Worm (Caenorhabditis elegans): ENCODE data around the gene sfxn-1.2.

sfxn-1.2 gene

DNA sequence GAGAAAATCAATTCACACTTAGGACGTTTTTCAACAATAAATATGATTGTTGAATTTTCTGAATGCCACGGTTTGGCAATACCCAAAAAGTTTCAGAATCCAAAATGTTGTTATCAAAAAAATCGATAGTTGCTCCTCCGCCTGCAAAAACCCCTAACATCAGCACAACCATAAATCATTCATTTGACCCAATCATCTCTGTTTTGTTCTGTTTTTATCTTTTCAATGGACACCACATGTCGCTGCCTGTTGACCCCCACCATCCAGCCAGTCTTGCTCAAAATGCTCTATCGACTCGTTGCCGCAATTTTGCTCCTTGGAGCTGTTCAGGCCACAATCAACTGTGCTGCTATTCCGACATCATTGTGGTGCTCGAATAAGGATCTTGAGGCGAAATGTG lies 2.2 kb downstream of the sfxn-1.2 start, which contains the start of gene F37H8.5:
Gene F37H8.5, plus strand, starts transcription at position 181 of the 400 bp plus-strand sequence.
- TF ChIP-seq Y56A3A.18 (GFP tag; IDR thresholded peaks at IDR 0.05) (no peak), ztf-6 (GFP tag; IDR thresholded peaks at IDR 0.05) (no peak), lag-1 (GFP tag; IDR thresholded peaks at IDR 0.05) (no peak), cebp-1 (GFP tag; IDR thresholded peaks at IDR 0.05) (no peak), cebp-1 (tag; optimal IDR thresholded peaks at IDR 0.05) (no peak), him-1 (tag; optimal IDR thresholded peaks at IDR 0.05) (no peak), hmg-1.2 (GFP tag; IDR thresholded peaks at IDR 0.05) (no peak), snpc-1.1 (tag; optimal IDR thresholded peaks at IDR 0.05; ENCODE audit: insufficient read depth) (no peak), F49E8.2 (tag; optimal IDR thresholded peaks at IDR 0.05; ENCODE audit: insufficient read depth) (no peak), madf-10 (tag; optimal IDR thresholded peaks at IDR 0.05) (no peak), ceh-100 (GFP tag; IDR thresholded peaks at IDR 0.05) (no peak), ZK185.1 (tag; optimal IDR thresholded peaks at IDR 0.05; ENCODE audit: poor library complexity, severe bottlenecking) (no peak), zim-3 (tag; optimal IDR thresholded peaks at IDR 0.05) (no peak), F39B2.1 (GFP tag; IDR thresholded peaks at IDR 0.05) (no peak)

DNA sequence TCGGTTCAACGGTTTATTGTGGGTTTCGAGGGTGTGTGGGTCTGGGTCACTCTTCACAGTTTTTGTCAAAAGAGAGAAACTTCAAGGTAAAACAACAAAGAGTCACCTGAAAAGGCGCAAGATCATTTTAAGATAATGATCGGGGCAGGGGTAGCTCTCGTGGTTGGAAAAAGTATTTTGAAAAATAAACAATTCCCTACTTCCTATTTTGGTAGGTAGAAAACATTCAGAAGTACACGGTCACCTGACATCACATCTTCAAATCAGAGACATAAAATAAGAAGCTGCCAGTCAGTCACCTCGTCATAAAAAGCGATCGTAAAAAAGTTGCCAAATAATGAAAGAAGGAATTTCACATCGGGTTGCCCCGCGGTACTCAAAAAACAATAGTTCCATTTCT lies 6.7 kb downstream of the sfxn-1.2 start:
- TF ChIP-seq zfh-2 (GFP tag; conservative IDR thresholded peaks at IDR 0.05), result no peak
- no peak for TF ChIP-seq K12H6.12 (tag; optimal IDR thresholded peaks at IDR 0.05)
- no peak for TF ChIP-seq nhr-179 (tag; optimal IDR thresholded peaks at IDR 0.05)

DNA sequence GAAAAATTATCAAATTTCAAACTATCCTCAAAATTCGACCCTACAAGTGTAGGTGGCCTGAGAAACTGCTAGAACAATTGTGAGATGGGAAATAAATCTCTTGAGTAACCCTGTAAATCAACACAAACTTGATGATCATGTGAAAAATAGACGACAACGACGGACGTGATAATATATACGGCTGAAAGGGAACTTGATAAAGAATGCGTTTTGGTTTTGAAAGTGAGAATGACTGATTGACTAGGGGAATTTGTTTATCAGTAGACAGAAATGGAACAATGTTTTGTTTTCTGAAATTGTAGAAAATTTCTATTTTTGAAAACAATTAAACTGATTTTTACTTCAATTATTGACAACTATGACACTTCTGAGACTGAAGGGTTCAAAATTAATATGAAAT lies 7.7 kb downstream of the sfxn-1.2 start:
- TF ChIP-seq sptf-2 (GFP tag; optimal IDR thresholded peaks at IDR 0.05) (no peak), dpff-1 (tag; optimal IDR thresholded peaks at IDR 0.05) (no peak), dox-1 (GFP tag; IDR thresholded peaks at IDR 0.05) (no peak), athp-1 (tag; optimal IDR thresholded peaks at IDR 0.05) (no peak), madf-6 (GFP tag; IDR thresholded peaks at IDR 0.05) (no peak), B0261.1 (tag; optimal IDR thresholded peaks at IDR 0.05) (no peak), snpc-1.3 (tag; optimal IDR thresholded peaks at IDR 0.05; ENCODE audit: insufficient read depth) (no peak), hmg-1.2 (GFP tag; IDR thresholded peaks at IDR 0.05) (no peak), zfh-2 (GFP tag; conservative IDR thresholded peaks at IDR 0.05) (no peak), lin-26 (GFP tag; IDR thresholded peaks at IDR 0.05) (no peak), lin-54 (GFP tag; optimal IDR thresholded peaks at IDR 0.05) (no peak), aptf-2 (GFP tag; conservative IDR thresholded peaks at IDR 0.05) (no peak), nhr-120 (GFP tag; IDR thresholded peaks at IDR 0.05) (no peak), attf-6 (GFP tag; IDR thresholded peaks at IDR 0.05) (no peak), unc-130 (GFP tag; optimal IDR thresholded peaks at IDR 0.05) (no peak)

DNA sequence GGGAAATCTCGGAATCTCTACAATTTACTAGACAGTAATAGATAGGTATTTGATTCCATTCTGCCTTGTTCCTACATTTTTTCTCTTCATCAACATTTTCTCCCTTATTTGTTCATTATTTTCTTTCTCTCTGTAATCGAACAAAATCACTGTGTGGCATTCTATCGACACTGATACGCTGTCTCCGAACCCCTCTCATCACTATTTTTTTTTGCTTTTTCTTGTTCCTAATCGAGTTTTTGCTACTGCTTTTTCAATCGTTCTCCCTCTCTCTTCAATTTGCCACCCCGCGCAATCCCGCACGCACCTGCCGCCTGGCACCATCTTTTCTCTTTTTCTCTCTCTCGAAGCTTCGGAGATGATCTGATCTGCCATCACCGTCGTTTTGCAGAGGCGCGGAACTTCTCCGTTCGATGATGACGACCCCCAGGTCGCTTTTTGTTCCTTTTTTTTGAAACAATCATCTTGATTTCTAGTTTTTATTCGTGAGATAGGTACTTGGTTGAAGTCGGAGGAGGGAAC lies 14.5 kb downstream of the sfxn-1.2 start:
- TF ChIP-seq zfh-2 (GFP tag; conservative IDR thresholded peaks at IDR 0.05) (peak; percentile 54), T07F8.4 (tag; optimal IDR thresholded peaks at IDR 0.05) (no peak), egrh-3 (GFP tag; IDR thresholded peaks at IDR 0.05) (peak; percentile 10; the same call in 1 of the 2 replicates)

Data from whole organism, young adult.